Fruit fly (Drosophila melanogaster) whole organism: ENCODE results near the gene CG18417.

ENCODE experiments used
- CG8478 ChIP-seq: fragments of >200 bp; optimal IDR thresholded peaks from 2 replicates; lab custom pipeline; 2018; ENCODE audit warnings: inconsistent platforms
- EcR ChIP-seq, 2 experiments: fragments of >200 bp; optimal IDR thresholded peaks; 2 replicates each; lab custom pipeline; 2017; ENCODE audit warnings: missing biosample characterization in 2 of 2, missing genetic modification characterization in 2 of 2, missing genetic modification reagents in 2 of 2
- usp ChIP-seq: fragments of >200 bp; optimal IDR thresholded peaks from 2 replicates; lab custom pipeline; 2017; ENCODE audit warnings: missing biosample characterization, missing genetic modification characterization, mixed read lengths

dm6 chr3L:7369543-7369942, 30.3 kb upstream of the CG18417 start, which contains the start of gene akirin:
- TF ChIP-seq usp (GFP tag; lab: Kevin White, UChicago): no peak
- TF ChIP-seq EcR (GFP tag; optimal IDR thresholded peaks at IDR 0.05; lab: Kevin White, UChicago): no peak
- TF ChIP-seq CG8478 (lab: Kevin White, UChicago): no peak
